Fruit fly (Drosophila melanogaster): ENCODE results near the gene CG18666.

DNA sequence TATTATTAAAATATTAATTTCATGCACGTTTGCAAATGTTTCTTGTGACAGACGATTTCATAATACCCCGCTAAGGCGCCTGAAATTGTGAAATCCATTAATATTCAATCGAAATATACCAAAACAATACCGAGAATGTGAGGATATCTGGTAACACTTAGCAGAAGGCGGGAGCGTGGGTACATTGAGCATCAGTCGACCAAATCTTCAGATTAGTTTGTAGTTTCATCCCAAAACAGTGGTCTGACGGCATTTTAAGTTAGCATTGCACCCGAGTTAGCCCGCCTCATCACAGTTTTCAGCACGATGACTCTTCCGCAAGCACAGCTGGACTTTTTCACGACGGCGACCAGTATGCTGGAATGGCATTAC is 29.9 kb upstream of the CG18666 start, which contains the start of gene Nup154:
- TF ChIP-seq h (optimal IDR thresholded peaks at IDR 0.05) (no peak), Myc (optimal IDR thresholded peaks at IDR 0.05) (no peak), psq (optimal IDR thresholded peaks at IDR 0.05) (no peak), ttk (optimal IDR thresholded peaks at IDR 0.05) (no peak)
